Worm (Caenorhabditis elegans): Measurements from ENCODE around the gene T24H10.5.

The T24H10.5 gene

DNA sequence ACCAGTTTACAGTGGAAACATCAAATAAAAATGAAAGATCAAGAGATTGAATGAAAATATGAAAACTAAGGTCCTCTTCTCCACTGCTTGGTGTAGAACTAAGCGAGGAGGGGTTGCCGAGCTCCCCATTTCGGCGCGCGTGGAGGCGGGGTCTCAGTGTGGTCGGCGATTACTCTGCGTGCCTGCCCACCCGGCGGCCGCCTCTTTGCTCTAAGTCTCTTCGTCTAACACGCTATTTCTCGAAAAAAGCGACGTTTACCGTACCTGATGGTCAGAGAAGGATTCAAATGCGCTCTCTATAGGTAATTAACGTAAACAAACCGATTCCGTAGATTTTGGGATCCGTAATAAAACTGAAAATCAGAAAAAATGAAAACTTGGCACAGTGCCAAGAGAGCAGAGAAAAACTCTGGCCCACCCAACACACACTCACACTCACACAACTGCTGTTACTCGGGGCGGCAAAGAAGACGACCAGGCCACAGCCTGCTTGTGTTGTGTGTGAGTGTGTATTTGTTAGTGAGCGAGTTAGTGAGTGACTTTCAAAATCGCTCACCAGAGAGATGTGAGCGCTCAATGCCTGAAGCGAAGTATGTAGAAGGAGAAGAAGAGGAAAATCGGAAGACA is 39.2 kb upstream of the T24H10.5 start (continued):
- TF ChIP-seq fkh-8 (tag; optimal IDR thresholded peaks at IDR 0.05) (peak; percentile 74), mab-9 (GFP tag; IDR thresholded peaks at IDR 0.05) (0 out of 2 replicates have a peak, but pooled peaks have one; percentile 12), dsc-1 (tag; optimal IDR thresholded peaks at IDR 0.05) (peak; percentile 71), xbp-1 (tag; optimal IDR thresholded peaks at IDR 0.05) (peak; percentile 59), mef-2 (tag; optimal IDR thresholded peaks at IDR 0.05) (no peak), elt-2 (tag; optimal IDR thresholded peaks at IDR 0.05) (no peak), ceh-8 (GFP tag; optimal IDR thresholded peaks at IDR 0.05) (peak; percentile 19), lin-15B (tag; optimal IDR thresholded peaks at IDR 0.05) (peak; percentile 47), lin-14 (GFP tag; optimal IDR thresholded peaks at IDR 0.05) (peak; percentile 90), skn-1 (tag; optimal IDR thresholded peaks at IDR 0.05) (peak; percentile 73), nhr-90 (tag; optimal IDR thresholded peaks at IDR 0.05; ENCODE audit: poor library complexity) (peak; percentile 26), pag-3 (tag; optimal IDR thresholded peaks at IDR 0.05; ENCODE audit: borderline replicate concordance, insufficient read depth) (no peak), sup-37 (GFP tag; optimal IDR thresholded peaks at IDR 0.05) (peak; percentile 45), lin-13 (GFP tag; optimal IDR thresholded peaks at IDR 0.05) (peak; percentile 66), ceh-88 (GFP tag; IDR thresholded peaks at IDR 0.05) (no peak), efl-1 (optimal IDR thresholded peaks at IDR 0.05) (peak; percentile 54 to 66), efl-1 (GFP tag; optimal IDR thresholded peaks at IDR 0.05 in 1 of 2) (peak; percentile 26 to 93), mep-1 (tag; optimal IDR thresholded peaks at IDR 0.05) (peak; percentile 81), unc-86 (tag; optimal IDR thresholded peaks at IDR 0.05) (peak; percentile 74), Y116A8C.19 (tag; optimal IDR thresholded peaks at IDR 0.05; ENCODE audit: borderline replicate concordance) (no peak), ztf-4 (tag; optimal IDR thresholded peaks at IDR 0.05) (peak; percentile 18), nhr-12 (tag; optimal IDR thresholded peaks at IDR 0.05) (no peak), nhr-71 (tag; optimal IDR thresholded peaks at IDR 0.05) (peak; percentile 89), isw-1 (GFP tag; IDR thresholded peaks at IDR 0.05) (peak; percentile 47), aly-2 (tag; optimal IDR thresholded peaks at IDR 0.05) (peak; percentile 14), unc-130 (tag; optimal IDR thresholded peaks at IDR 0.05) (peak; percentile 26), sox-4 (tag; optimal IDR thresholded peaks at IDR 0.05) (no peak), vab-15 (tag; optimal IDR thresholded peaks at IDR 0.05) (no peak)

DNA sequence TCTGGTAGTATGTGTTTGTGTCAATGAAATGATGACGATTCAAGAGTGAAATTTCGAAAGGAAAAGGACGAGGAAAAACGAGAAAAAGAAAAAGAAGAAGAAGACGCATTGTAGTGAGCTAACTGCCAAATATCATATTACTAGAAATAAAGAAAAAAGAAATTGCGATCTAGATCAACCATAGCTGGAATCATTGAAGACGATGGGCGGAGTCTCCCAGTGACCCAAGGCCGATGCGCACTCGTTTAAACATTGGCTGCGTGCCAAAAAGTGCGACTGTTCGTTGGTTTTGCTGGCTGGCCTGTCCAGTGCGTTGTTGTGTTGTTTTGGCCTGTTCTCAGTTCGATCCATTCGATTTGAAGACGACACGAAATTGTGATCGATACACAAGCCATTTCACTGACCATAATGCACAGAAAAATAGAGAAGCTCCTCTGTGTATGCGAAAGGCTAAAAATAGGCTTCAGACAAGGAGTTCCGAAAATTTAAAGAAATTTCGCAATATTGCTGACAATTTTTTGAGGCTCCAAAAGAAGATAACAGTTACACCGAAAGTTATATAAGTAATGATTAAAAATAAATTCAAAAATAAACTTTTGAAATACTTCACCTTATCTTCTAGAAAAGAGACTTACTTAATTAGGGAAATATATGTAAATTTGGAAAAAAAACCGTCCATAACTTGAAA is 38.5 kb upstream of the T24H10.5 start:
- no peak for TF ChIP-seq isw-1 (GFP tag; IDR thresholded peaks at IDR 0.05)
- no peak for TF ChIP-seq mab-9 (GFP tag; IDR thresholded peaks at IDR 0.05)
- TF ChIP-seq grh-1 (GFP tag; IDR thresholded peaks at IDR 0.05): no peak
- no peak for TF ChIP-seq tbx-2 (tag; optimal IDR thresholded peaks at IDR 0.05)
- TF ChIP-seq fkh-10 (GFP tag; optimal IDR thresholded peaks at IDR 0.05): no peak
- TF ChIP-seq lin-14 (GFP tag; optimal IDR thresholded peaks at IDR 0.05): no peak
- TF ChIP-seq nhr-19 (GFP tag; conservative IDR thresholded peaks at IDR 0.05): no peak
- TF ChIP-seq efl-1 (optimal IDR thresholded peaks at IDR 0.05): no peak
- peak in 1 of 2 experiments; percentile 21 for TF ChIP-seq efl-1 (GFP tag; optimal IDR thresholded peaks at IDR 0.05 in 1 of 2)
- no peak for TF ChIP-seq sox-4 (tag; optimal IDR thresholded peaks at IDR 0.05)
- peak; percentile 19 for TF ChIP-seq rnt-1 (tag; optimal IDR thresholded peaks at IDR 0.05)
- TF ChIP-seq nhr-76 (tag; optimal IDR thresholded peaks at IDR 0.05): no peak
- TF ChIP-seq hlh-4 (tag; optimal IDR thresholded peaks at IDR 0.05): no peak
- TF ChIP-seq blmp-1 (tag; optimal IDR thresholded peaks at IDR 0.05): no peak
- no peak for TF ChIP-seq unc-130 (tag; optimal IDR thresholded peaks at IDR 0.05)
- no peak for TF ChIP-seq ztf-4 (tag; optimal IDR thresholded peaks at IDR 0.05)
- no peak for TF ChIP-seq zip-4 (GFP tag; optimal IDR thresholded peaks at IDR 0.05)
- no peak for TF ChIP-seq ceh-82 (tag; optimal IDR thresholded peaks at IDR 0.05)
- no peak for TF ChIP-seq nhr-11 (tag; optimal IDR thresholded peaks at IDR 0.05)
- peak; percentile 60 for TF ChIP-seq skn-1 (tag; optimal IDR thresholded peaks at IDR 0.05)
- no peak for TF ChIP-seq C34B4.2 (tag; optimal IDR thresholded peaks at IDR 0.05)
- no peak for TF ChIP-seq nhr-71 (tag; optimal IDR thresholded peaks at IDR 0.05)
- TF ChIP-seq C04F5.9 (tag; optimal IDR thresholded peaks at IDR 0.05): no peak
- no peak for TF ChIP-seq irx-1 (tag; optimal IDR thresholded peaks at IDR 0.05)
- TF ChIP-seq pag-3 (tag; optimal IDR thresholded peaks at IDR 0.05; ENCODE audit: borderline replicate concordance, insufficient read depth): no peak
- no peak for TF ChIP-seq fos-1 (tag; optimal IDR thresholded peaks at IDR 0.05)
- peak; percentile 66 for TF ChIP-seq nhr-85 (tag)

Data from whole organism, L1 larva.